Worm (Caenorhabditis elegans) whole organism, L3 larva: Measurements from ENCODE around the gene ess-2.
A peak's percentile ranks its signal among the peaks of the same experiment; 100 is the strongest.

Source experiments
- R02D3.7 ChIP-seq: fragments of 150-350 bp; optimal IDR thresholded peaks from 2 replicates; lab custom pipeline; 2014; ENCODE audit warnings: missing biosample characterization, missing genetic modification characterization
- ZK546.5 ChIP-seq: sonication (generic microtip); optimal IDR thresholded peaks from 2 replicates; lab custom pipeline; 2017; ENCODE audit warnings: missing biosample characterization, missing genetic modification characterization
- ama-1 ChIP-seq: fragments of 150-350 bp; optimal IDR thresholded peaks from 2 replicates; lab custom pipeline; 2018
- ceh-16 ChIP-seq: sonication (generic microtip); optimal IDR thresholded peaks from 2 replicates; lab custom pipeline; 2017; ENCODE audit warnings: missing biosample characterization, missing genetic modification characterization
- ceh-28 ChIP-seq: fragments of 150-350 bp; optimal IDR thresholded peaks from 2 replicates; lab custom pipeline; 2014; ENCODE audit warnings: missing biosample characterization, missing genetic modification reagents, missing genetic modification characterization
- ceh-82 ChIP-seq: fragments of 150-350 bp; optimal IDR thresholded peaks from 2 replicates; lab custom pipeline; 2014; ENCODE audit warnings: missing biosample characterization, missing genetic modification characterization
- egl-5 ChIP-seq: fragments of 150-350 bp; optimal IDR thresholded peaks from 2 replicates; lab custom pipeline; 2017; ENCODE audit warnings: missing biosample characterization, missing genetic modification reagents, missing genetic modification characterization, inconsistent platforms
- elt-1 ChIP-seq: fragments of 150-350 bp; optimal IDR thresholded peaks from 2 replicates; lab custom pipeline; 2014; ENCODE audit warnings: missing biosample characterization, missing genetic modification characterization
- elt-2 ChIP-seq: sonication (generic microtip); optimal IDR thresholded peaks from 2 replicates; lab custom pipeline; 2016; ENCODE audit warnings: missing genetic modification reagents, mild to moderate bottlenecking, missing genetic modification characterization, missing compliant biosample characterization
- elt-3 ChIP-seq, 3 experiments: fragments of 150-350 bp in 1 of 3; sonication (generic microtip) in 2 of 3; optimal IDR thresholded peaks; 2 replicates in 2 of 3; 4 replicates in 1 of 3; lab custom pipeline; 2014 to 2017; ENCODE audit warnings: missing biosample characterization in 3 of 3, missing genetic modification characterization in 3 of 3
- eor-1 ChIP-seq, 2 experiments: fragments of 150-350 bp; optimal IDR thresholded peaks; 2 replicates each; lab custom pipeline; 2014 to 2018; ENCODE audit warnings: missing biosample characterization in 2 of 2, missing genetic modification characterization in 2 of 2
- fkh-2 ChIP-seq: fragments of 150-350 bp; optimal IDR thresholded peaks from 2 replicates; lab custom pipeline; 2014; ENCODE audit warnings: missing biosample characterization, missing genetic modification reagents, missing genetic modification characterization
- fos-1 ChIP-seq: fragments of 150-350 bp; optimal IDR thresholded peaks from 2 replicates; lab custom pipeline; 2014; ENCODE audit warnings: missing biosample characterization, missing genetic modification characterization
- hmg-11 ChIP-seq: sonication (generic microtip); optimal IDR thresholded peaks from 2 replicates; lab custom pipeline; 2016; ENCODE audit warnings: missing genetic modification characterization, missing compliant biosample characterization
- jun-1 ChIP-seq: fragments of 150-350 bp; optimal IDR thresholded peaks from 2 replicates; lab custom pipeline; 2014; ENCODE audit warnings: missing biosample characterization, missing genetic modification reagents, missing genetic modification characterization
- lin-39 ChIP-seq: fragments of 150-350 bp; optimal IDR thresholded peaks from 2 replicates; lab custom pipeline; 2018; ENCODE audit warnings: missing biosample characterization, missing genetic modification reagents, missing genetic modification characterization
- lsy-12 ChIP-seq: sonication (generic microtip); optimal IDR thresholded peaks from 2 replicates; lab custom pipeline; 2016; ENCODE audit warnings: mild to moderate bottlenecking, missing genetic modification characterization, missing compliant biosample characterization
- mml-1 ChIP-seq: fragments of 150-350 bp; sonication (generic microtip); optimal IDR thresholded peaks from 3 replicates; lab custom pipeline; 2014; ENCODE audit warnings: missing biosample characterization, missing genetic modification characterization
- nhr-11 ChIP-seq: fragments of 150-350 bp; optimal IDR thresholded peaks from 2 replicates; lab custom pipeline; 2014; ENCODE audit warnings: missing biosample characterization, missing genetic modification characterization
- nhr-12 ChIP-seq: fragments of 150-350 bp; optimal IDR thresholded peaks from 2 replicates; lab custom pipeline; 2014; ENCODE audit warnings: missing biosample characterization, missing genetic modification characterization
- nhr-23 ChIP-seq: fragments of 150-350 bp; optimal IDR thresholded peaks from 2 replicates; lab custom pipeline; 2014; ENCODE audit warnings: missing biosample characterization, missing genetic modification reagents, missing genetic modification characterization
- nhr-25 ChIP-seq: sonication (generic microtip); optimal IDR thresholded peaks from 2 replicates; lab custom pipeline; 2017; ENCODE audit warnings: missing biosample characterization, missing genetic modification characterization
- nhr-28 ChIP-seq: fragments of 150-350 bp; optimal IDR thresholded peaks from 2 replicates; lab custom pipeline; 2014; ENCODE audit warnings: missing biosample characterization, missing genetic modification characterization
- nhr-67 ChIP-seq: fragments of 150-350 bp; optimal IDR thresholded peaks from 2 replicates; lab custom pipeline; 2014; ENCODE audit warnings: missing biosample characterization, missing genetic modification characterization
- nhr-76 ChIP-seq: fragments of 150-350 bp; sonication (generic microtip); optimal IDR thresholded peaks from 5 replicates; lab custom pipeline; 2014; ENCODE audit warnings: missing biosample characterization, missing genetic modification characterization
- pha-4 ChIP-seq: fragments of 150-350 bp; optimal IDR thresholded peaks from 2 replicates; lab custom pipeline; 2014; ENCODE audit warnings: missing biosample characterization, missing genetic modification reagents, missing genetic modification characterization
- pqm-1 ChIP-seq: fragments of 150-350 bp; optimal IDR thresholded peaks from 2 replicates; lab custom pipeline; 2017; ENCODE audit warnings: missing biosample characterization, missing genetic modification characterization, inconsistent platforms
- sea-2 ChIP-seq: fragments of 150-350 bp; sonication (generic microtip); optimal IDR thresholded peaks from 4 replicates; lab custom pipeline; 2014; ENCODE audit warnings: missing biosample characterization, missing genetic modification reagents, missing genetic modification characterization
- skn-1 ChIP-seq: fragments of 150-350 bp; optimal IDR thresholded peaks from 2 replicates; lab custom pipeline; 2014; ENCODE audit warnings: missing biosample characterization, missing genetic modification characterization
- snpc-4 ChIP-seq: fragments of 150-350 bp; optimal IDR thresholded peaks from 2 replicates; lab custom pipeline; 2014; ENCODE audit warnings: missing biosample characterization, missing genetic modification characterization
- tbx-2 ChIP-seq: sonication (generic microtip); optimal IDR thresholded peaks from 2 replicates; lab custom pipeline; 2016; ENCODE audit warnings: mild to moderate bottlenecking, missing genetic modification characterization, missing compliant biosample characterization
- unc-39 ChIP-seq: sonication (generic microtip); optimal IDR thresholded peaks from 4 replicates; lab custom pipeline; 2017; ENCODE audit warnings: missing biosample characterization, missing genetic modification characterization
- zag-1 ChIP-seq: fragments of 150-350 bp; optimal IDR thresholded peaks from 2 replicates; lab custom pipeline; 2014; ENCODE audit warnings: missing biosample characterization, missing genetic modification characterization
- ztf-11 ChIP-seq: fragments of 150-350 bp; optimal IDR thresholded peaks from 2 replicates; lab custom pipeline; 2014; ENCODE audit warnings: missing biosample characterization, missing genetic modification characterization

The ess-2 gene

ce11 chrIII:8483853-8484252 is 6.3 kb downstream of the ess-2 start, which contains the start of gene F42H10.3:
F42H10.3 (plus strand) TSS chrIII:8484153.
- TF ChIP-seq skn-1 (no peak), ZK546.5 (tag; lab: Kevin White, UChicago) (no peak), hmg-11 (tag; lab: Kevin White, UChicago) (no peak)

- TF ChIP-seq ceh-16 (no peak), ztf-11 (tag; lab: Kevin White, UChicago) (no peak), sea-2 (GFP tag; lab: Kevin White, UChicago) (no peak), lin-39 (tag; lab: Kevin White, UChicago) (no peak), zag-1 (no peak), nhr-67 (no peak), ceh-28 (tag; lab: Kevin White, UChicago) (no peak), nhr-11 (tag; lab: Kevin White, UChicago) (no peak), nhr-28 (tag; lab: Kevin White, UChicago) (no peak)
Observed at ce11 chrIII:8480355-8480754, 9.8 kb downstream of the ess-2 start, which contains the start of gene F42H10.6. F42H10.6 (minus strand) TSS chrIII:8480455.

ce11 chrIII:8479322-8479864 is 10.8 kb downstream of the ess-2 start:
- TF ChIP-seq pqm-1: peak; percentile 72
- TF ChIP-seq elt-2 (tag; lab: Kevin White, UChicago): peak; percentile 82
- TF ChIP-seq nhr-76 (tag; lab: Kevin White, UChicago): no peak
- no peak for TF ChIP-seq lsy-12
- TF ChIP-seq, all 47 proteins: peak for 2

- TF ChIP-seq elt-3 (tag; optimal IDR thresholded peaks at IDR 0.05; lab: Kevin White, UChicago) (no peak), nhr-76 (tag; lab: Kevin White, UChicago) (no peak), ceh-28 (tag; lab: Kevin White, UChicago) (no peak), ztf-11 (tag; lab: Kevin White, UChicago) (no peak), fkh-2 (tag; lab: Kevin White, UChicago) (no peak), zag-1 (no peak), mml-1 (no peak), nhr-67 (no peak), ZK546.5 (tag; lab: Kevin White, UChicago) (no peak), eor-1 (tag; optimal IDR thresholded peaks at IDR 0.05; lab: Kevin White, UChicago) (no peak), egl-5 (tag; lab: Kevin White, UChicago) (no peak), snpc-4 (tag; lab: Kevin White, UChicago) (no peak), nhr-23 (tag; lab: Kevin White, UChicago) (no peak)
Observed at ce11 chrIII:8473292-8473691, 16.9 kb downstream of the ess-2 start.

- no peak for TF ChIP-seq R02D3.7 (tag; lab: Kevin White, UChicago)
- no peak for TF ChIP-seq elt-1 (tag; lab: Kevin White, UChicago)
- no peak for TF ChIP-seq ceh-28 (tag; lab: Kevin White, UChicago)
- no peak for TF ChIP-seq egl-5 (tag; lab: Kevin White, UChicago)
- no peak for TF ChIP-seq nhr-11 (tag; lab: Kevin White, UChicago)
- no peak for TF ChIP-seq nhr-76 (tag; lab: Kevin White, UChicago)
- no peak for TF ChIP-seq tbx-2 (tag; lab: Kevin White, UChicago)
- TF ChIP-seq, all 47 proteins: peak for 0
Observed at ce11 chrIII:8467520-8467919, 22.6 kb downstream of the ess-2 start.

- TF ChIP-seq nhr-12 (tag; lab: Kevin White, UChicago) (no peak), nhr-25 (tag; lab: Kevin White, UChicago) (no peak), ztf-11 (tag; lab: Kevin White, UChicago) (no peak), unc-39 (tag; lab: Kevin White, UChicago) (no peak), pha-4 (tag; lab: Kevin White, UChicago) (no peak), nhr-11 (tag; lab: Kevin White, UChicago) (no peak), fos-1 (no peak), R02D3.7 (tag; lab: Kevin White, UChicago) (no peak), tbx-2 (tag; lab: Kevin White, UChicago) (no peak), nhr-28 (tag; lab: Kevin White, UChicago) (no peak), ama-1 (lab: Kevin White, UChicago) (no peak), ceh-28 (tag; lab: Kevin White, UChicago) (no peak), ceh-82 (no peak), jun-1 (tag; lab: Kevin White, UChicago) (no peak), lin-39 (tag; lab: Kevin White, UChicago) (no peak), eor-1 (tag; optimal IDR thresholded peaks at IDR 0.05; lab: Kevin White, UChicago) (no peak)
Observed at ce11 chrIII:8466735-8467134, 23.4 kb downstream of the ess-2 start, which contains the start of gene mig-39. mig-39 (plus strand) TSS chrIII:8467035.
